Worm (Caenorhabditis elegans): Measurements from ENCODE around the gene pqe-1.
A peak's percentile ranks its signal among the peaks of the same experiment; 100 is the strongest.

pqe-1 gene

ce11 chrIII:5273396-5273857, 37.6 kb upstream of the pqe-1 start, which contains the start of gene ztf-8 (continued):
- TF ChIP-seq zfp-3 (GFP tag; conservative IDR thresholded peaks at IDR 0.05) (no peak), R02D3.7 (tag; optimal IDR thresholded peaks at IDR 0.05) (no peak), nhr-42 (GFP tag; IDR thresholded peaks at IDR 0.05) (no peak), duxl-1 (tag; optimal IDR thresholded peaks at IDR 0.05; ENCODE audit: poor library complexity) (no peak), lsy-2 (tag; optimal IDR thresholded peaks at IDR 0.05) (peak in 1 of 2 experiments; percentile 49), ceh-44 (GFP tag; IDR thresholded peaks at IDR 0.05) (no peak), set-16 (GFP tag; IDR thresholded peaks at IDR 0.05) (no peak), nhr-25 (tag; optimal IDR thresholded peaks at IDR 0.05; ENCODE audit: borderline replicate concordance, insufficient read depth) (no peak), hif-1 (tag; optimal IDR thresholded peaks at IDR 0.05) (no peak), daf-19 (GFP tag; conservative IDR thresholded peaks at IDR 0.05) (no peak), nhr-77 (tag; optimal IDR thresholded peaks at IDR 0.05) (no peak), arid-1 (GFP tag; conservative IDR thresholded peaks at IDR 0.05) (no peak; the same call in 1 of the 2 replicates), pha-4 (GFP tag; IDR thresholded peaks at IDR 0.05) (peak; percentile 43; the same call in 1 of the 2 replicates), pha-4 (tag; optimal IDR thresholded peaks at IDR 0.05) (no peak), dve-1 (tag; optimal IDR thresholded peaks at IDR 0.05; ENCODE audit: insufficient read depth) (peak; percentile 11), jun-1 (tag; optimal IDR thresholded peaks at IDR 0.05) (no peak), unc-62 (GFP tag; optimal IDR thresholded peaks at IDR 0.05 in 1 of 2) (no peak), unc-62 (tag; optimal IDR thresholded peaks at IDR 0.05) (no peak), nhr-48 (tag; optimal IDR thresholded peaks at IDR 0.05) (no peak), Y5F2A.4 (GFP tag; optimal IDR thresholded peaks at IDR 0.05) (no peak), Y75B8A.6 (GFP tag; IDR thresholded peaks at IDR 0.05) (peak; percentile 54; the same call in 1 of the 2 replicates), gei-8 (GFP tag; optimal IDR thresholded peaks at IDR 0.05) (no peak), rbr-2 (tag; optimal IDR thresholded peaks at IDR 0.05) (no peak)

- TF ChIP-seq T26A8.4 (GFP tag; IDR thresholded peaks at IDR 0.05): 0 out of 2 replicates have a peak, but pooled peaks have one; percentile 27
- TF ChIP-seq zfp-3 (GFP tag; conservative IDR thresholded peaks at IDR 0.05): 0 out of 2 replicates have a peak, but pooled peaks have one; percentile 27
- no peak for TF ChIP-seq ztf-11 (tag; optimal IDR thresholded peaks at IDR 0.05)
- TF ChIP-seq ceh-44 (GFP tag; IDR thresholded peaks at IDR 0.05): no peak
- no peak for TF ChIP-seq spr-3 (GFP tag; optimal IDR thresholded peaks at IDR 0.05)
- no peak for TF ChIP-seq gei-8 (GFP tag; optimal IDR thresholded peaks at IDR 0.05)
- no peak for TF ChIP-seq unc-62 (GFP tag; optimal IDR thresholded peaks at IDR 0.05 in 1 of 2)
- TF ChIP-seq unc-62 (tag; optimal IDR thresholded peaks at IDR 0.05): no peak
These were observed 36.8 kb upstream of the pqe-1 start for ce11 chrIII:5274250-5274649.

- TF ChIP-seq lsy-2 (tag; optimal IDR thresholded peaks at IDR 0.05) (peak in 1 of 2 experiments; percentile 77), unc-62 (GFP tag; optimal IDR thresholded peaks at IDR 0.05 in 1 of 2) (peak in 1 of 2 experiments; percentile 50), unc-62 (tag; optimal IDR thresholded peaks at IDR 0.05) (no peak), dve-1 (tag; optimal IDR thresholded peaks at IDR 0.05; ENCODE audit: insufficient read depth) (peak; percentile 25), ztf-7 (tag; optimal IDR thresholded peaks at IDR 0.05) (peak; percentile 17), mes-2 (tag; optimal IDR thresholded peaks at IDR 0.05; ENCODE audit: poor library complexity, severe bottlenecking) (peak; percentile 71), daf-16 (GFP tag; optimal IDR thresholded peaks at IDR 0.05) (no peak), daf-16 (tag; optimal IDR thresholded peaks at IDR 0.05) (peak; percentile 24), dpl-1 (GFP tag; optimal IDR thresholded peaks at IDR 0.05) (peak; percentile 60), tag-97 (GFP tag; IDR thresholded peaks at IDR 0.05) (no peak), pha-4 (GFP tag; IDR thresholded peaks at IDR 0.05) (no peak), pha-4 (tag; optimal IDR thresholded peaks at IDR 0.05) (peak; percentile 75), rbr-2 (tag; optimal IDR thresholded peaks at IDR 0.05) (peak; percentile 25), aha-1 (tag) (no peak), mep-1 (tag; optimal IDR thresholded peaks at IDR 0.05) (peak; percentile 44), egl-27 (tag; optimal IDR thresholded peaks at IDR 0.05) (no peak), hlh-30 (tag; optimal IDR thresholded peaks at IDR 0.05; ENCODE audit: insufficient read depth) (peak; percentile 10)
These were observed 36.2 kb upstream of the pqe-1 start, which contains the start of the genes daf-41 and toc-1 for ce11 chrIII:5274715-5275355. Gene daf-41, minus strand, starts transcription at chrIII:5274765. Gene toc-1, plus strand, starts transcription at chrIII:5275251.

All from whole organism, L4 larva.